Fruit fly (Drosophila melanogaster) whole organism, embryonic: Measurements from ENCODE around the gene CG46303.

ENCODE experiments used
- ATbp ChIP-seq: fragments of 200-800 bp; sonication (Bioruptor generic); optimal IDR thresholded peaks from 2 replicates; lab custom pipeline; 2017; ENCODE audit warnings: missing biosample characterization, mild to moderate bottlenecking, missing genetic modification characterization, missing genetic modification reagents
- BEAF-32 ChIP-seq: fragments of 200-800 bp; sonication (Bioruptor generic); optimal IDR thresholded peaks from 3 replicates; lab custom pipeline; 2017; ENCODE audit warnings: missing biosample characterization, missing genetic modification characterization, mild to moderate bottlenecking, moderate library complexity, missing genetic modification reagents
- CG10543 ChIP-seq: fragments of 200-800 bp; sonication (Bioruptor generic); optimal IDR thresholded peaks from 3 replicates; lab custom pipeline; 2017; ENCODE audit warnings: missing biosample characterization, mild to moderate bottlenecking, missing genetic modification characterization, moderate library complexity
- CG14441 ChIP-seq: fragments of 200-800 bp; sonication (Bioruptor generic); IDR thresholded peaks from 2 replicates; pipeline ENCODE4 v1.3.6; 2022; ENCODE audit warnings: missing biosample characterization, missing genetic modification characterization
- CG14710 ChIP-seq: fragments of 200-800 bp; sonication (Bioruptor generic); optimal IDR thresholded peaks from 3 replicates; lab custom pipeline; 2019; ENCODE audit warnings: missing biosample characterization, mild to moderate bottlenecking, missing genetic modification characterization, moderate library complexity
- CG18619 ChIP-seq: fragments of 200-800 bp; sonication (Bioruptor generic); optimal IDR thresholded peaks from 3 replicates; lab custom pipeline; 2017; ENCODE audit warnings: missing biosample characterization, mild to moderate bottlenecking, missing genetic modification characterization
- CG2116 ChIP-seq: fragments of 200-800 bp; sonication (Bioruptor generic); optimal IDR thresholded peaks from 3 replicates; lab custom pipeline; 2018; ENCODE audit warnings: missing biosample characterization, mild to moderate bottlenecking, missing genetic modification characterization
- CG2712 ChIP-seq: fragments of 200-800 bp; optimal IDR thresholded peaks from 3 replicates; lab custom pipeline; 2019; ENCODE audit warnings: missing biosample characterization, mild to moderate bottlenecking, missing genetic modification characterization, moderate library complexity
- CG30020 ChIP-seq: fragments of 200-800 bp; optimal IDR thresholded peaks from 2 replicates; lab custom pipeline; 2019; ENCODE audit warnings: missing biosample characterization, mild to moderate bottlenecking, missing genetic modification characterization, moderate library complexity
- CG30403 ChIP-seq: fragments of 200-800 bp; sonication (Bioruptor generic); optimal IDR thresholded peaks from 3 replicates; lab custom pipeline; 2016; ENCODE audit warnings: missing biosample characterization, missing genetic modification characterization
- CG3995 ChIP-seq: fragments of 200-800 bp; sonication (Bioruptor generic); optimal IDR thresholded peaks from 3 replicates; lab custom pipeline; 2016; ENCODE audit warnings: missing biosample characterization, missing genetic modification characterization
- CG43689 ChIP-seq: fragments of 200-800 bp; sonication (Bioruptor generic); IDR thresholded peaks from 2 replicates; pipeline ENCODE4 v1.3.6; 2022; ENCODE audit warnings: missing biosample characterization, missing genetic modification characterization
- CG4617 ChIP-seq: fragments of 200-800 bp; sonication (Bioruptor generic); optimal IDR thresholded peaks from 3 replicates; lab custom pipeline; 2016; ENCODE audit warnings: missing biosample characterization, missing genetic modification characterization, borderline replicate concordance
- CG6689 ChIP-seq: fragments of 200-800 bp; sonication (Bioruptor generic); IDR thresholded peaks from 2 replicates; pipeline ENCODE4 v1.3.6; 2022; ENCODE audit warnings: missing biosample characterization, missing genetic modification characterization
- CG7928 ChIP-seq: fragments of 200-800 bp; sonication (Bioruptor generic); optimal IDR thresholded peaks from 2 replicates; lab custom pipeline; 2017; ENCODE audit warnings: missing biosample characterization, mild to moderate bottlenecking, missing genetic modification characterization
- CG9797 ChIP-seq: fragments of 200-800 bp; sonication (Bioruptor generic); optimal IDR thresholded peaks from 3 replicates; lab custom pipeline; 2018; ENCODE audit warnings: missing biosample characterization, mild to moderate bottlenecking, missing genetic modification characterization
- CG9932 ChIP-seq: fragments of 200-800 bp; sonication (Bioruptor generic); IDR thresholded peaks from 2 replicates; pipeline ENCODE4 v1.3.6; 2022; ENCODE audit warnings: missing biosample characterization, missing genetic modification characterization
- CoRest ChIP-seq: fragments of 200-800 bp; sonication (Bioruptor generic); optimal IDR thresholded peaks from 3 replicates; lab custom pipeline; 2018; ENCODE audit warnings: missing biosample characterization, mild to moderate bottlenecking, missing genetic modification characterization, moderate library complexity
- E2f2 ChIP-seq: fragments of 200-800 bp; sonication (Bioruptor generic); IDR thresholded peaks from 2 replicates; pipeline ENCODE4 v1.3.6; 2022; ENCODE audit warnings: missing biosample characterization, missing genetic modification characterization
- Eip74EF ChIP-seq, 2 experiments: fragments of 200-800 bp in 1 of 2; fragments of >200 bp in 1 of 2; sonication (Bioruptor generic) in 1 of 2; optimal IDR thresholded peaks; 2 replicates each; lab custom pipeline; 2017 to 2019; ENCODE audit warnings: missing biosample characterization in 2 of 2, missing genetic modification characterization in 2 of 2, mild to moderate bottlenecking in 1 of 2, moderate library complexity in 1 of 2
- Elba2 ChIP-seq: fragments of 200-800 bp; sonication (Bioruptor generic); optimal IDR thresholded peaks from 3 replicates; lab custom pipeline; 2016; ENCODE audit warnings: missing biosample characterization, missing genetic modification characterization
- Ets97D ChIP-seq: fragments of 200-800 bp; sonication (Bioruptor generic); optimal IDR thresholded peaks from 3 replicates; lab custom pipeline; 2016; ENCODE audit warnings: missing biosample characterization, missing genetic modification characterization
- HLH4C ChIP-seq: fragments of 200-800 bp; sonication (Bioruptor generic); IDR thresholded peaks from 3 replicates; pipeline ENCODE4 v1.3.6; 2022; ENCODE audit warnings: missing biosample characterization, missing genetic modification characterization; ENCODE audit not compliant: partially characterized antibody
- HLH54F ChIP-seq: fragments of 200-800 bp; sonication (Bioruptor generic); optimal IDR thresholded peaks from 3 replicates; lab custom pipeline; 2016; ENCODE audit warnings: missing biosample characterization, missing genetic modification characterization
- Lhr ChIP-seq: fragments of 200-800 bp; sonication (Bioruptor generic); optimal IDR thresholded peaks from 3 replicates; lab custom pipeline; 2017; ENCODE audit warnings: mild to moderate bottlenecking, missing biosample characterization, missing genetic modification reagents, missing genetic modification characterization
- Med ChIP-seq: fragments of 200-800 bp; sonication (Bioruptor generic); peaks from one replicate; lab custom pipeline; 2016; ENCODE audit warnings: missing biosample characterization, missing genetic modification characterization, mild to moderate bottlenecking, inconsistent platforms, moderate library complexity
- Oaz ChIP-seq: fragments of 200-800 bp; sonication (Bioruptor generic); IDR thresholded peaks from 2 replicates; pipeline ENCODE4 v1.3.6; 2022; ENCODE audit warnings: missing biosample characterization, missing genetic modification characterization
- Sin3A ChIP-seq: fragments of >200 bp; optimal IDR thresholded peaks from 2 replicates; lab custom pipeline; 2018
- Stat92E ChIP-seq, 3 experiments: fragments of >200 bp in 2 of 3; fragments of 200-800 bp in 1 of 3; sonication (Bioruptor generic) in 1 of 3; optimal IDR thresholded peaks; 2 replicates each; lab custom pipeline; 2017 to 2019; ENCODE audit warnings: missing biosample characterization in 3 of 3, missing genetic modification characterization in 3 of 3, mild to moderate bottlenecking in 1 of 3, moderate library complexity in 1 of 3
- YL-1 ChIP-seq: fragments of 200-800 bp; sonication (Bioruptor generic); optimal IDR thresholded peaks from 3 replicates; lab custom pipeline; 2017; ENCODE audit warnings: missing biosample characterization, mild to moderate bottlenecking, missing genetic modification characterization
- ap ChIP-seq: fragments of 200-800 bp; sonication (Bioruptor generic); IDR thresholded peaks from 2 replicates; pipeline ENCODE4 v1.3.6; 2022; ENCODE audit warnings: missing biosample characterization, missing genetic modification characterization
- chinmo ChIP-seq: fragments of 200-800 bp; sonication (Bioruptor generic); IDR thresholded peaks from 4 replicates; pipeline ENCODE4 v1.3.6; 2022; ENCODE audit warnings: missing biosample characterization, missing genetic modification characterization; ENCODE audit not compliant: partially characterized antibody
- fd64A ChIP-seq: fragments of 200-800 bp; sonication (Bioruptor generic); optimal IDR thresholded peaks from 3 replicates; lab custom pipeline; 2018; ENCODE audit warnings: missing biosample characterization, mild to moderate bottlenecking, missing genetic modification characterization
- fd96Cb ChIP-seq: fragments of 200-800 bp; sonication (Bioruptor generic); optimal IDR thresholded peaks from 2 replicates; lab custom pipeline; 2018; ENCODE audit warnings: missing biosample characterization, mild to moderate bottlenecking, missing genetic modification characterization, moderate library complexity
- fru ChIP-seq: fragments of >200 bp; optimal IDR thresholded peaks from 2 replicates; lab custom pipeline; 2017
- gfzf ChIP-seq: fragments of 200-800 bp; sonication (Bioruptor generic); optimal IDR thresholded peaks from 2 replicates; lab custom pipeline; 2016; ENCODE audit warnings: missing biosample characterization, mild to moderate bottlenecking, missing genetic modification characterization, moderate library complexity
- insv ChIP-seq, 2 experiments: fragments of 200-800 bp; sonication (Bioruptor generic); optimal IDR thresholded peaks; 3 replicates each; lab custom pipeline; 2016 to 2018; ENCODE audit warnings: missing biosample characterization in 2 of 2, missing genetic modification characterization in 2 of 2
- kah ChIP-seq: fragments of 200-800 bp; sonication (Bioruptor generic); optimal IDR thresholded peaks from 2 replicates; lab custom pipeline; 2018; ENCODE audit warnings: missing biosample characterization, mild to moderate bottlenecking, missing genetic modification characterization
- nmo ChIP-seq: fragments of 200-800 bp; sonication (Bioruptor generic); optimal IDR thresholded peaks from 2 replicates; lab custom pipeline; 2018; ENCODE audit warnings: missing biosample characterization, mild to moderate bottlenecking, missing genetic modification characterization, moderate library complexity
- p53 ChIP-seq: fragments of 200-800 bp; sonication (Bioruptor generic); optimal IDR thresholded peaks from 2 replicates; lab custom pipeline; 2016; ENCODE audit warnings: missing biosample characterization, missing genetic modification characterization
- phol ChIP-seq: fragments of 200-800 bp; sonication (Bioruptor generic); optimal IDR thresholded peaks from 3 replicates; lab custom pipeline; 2018; ENCODE audit warnings: missing biosample characterization, mild to moderate bottlenecking, missing genetic modification characterization, moderate library complexity
- ranshi ChIP-seq: fragments of 200-800 bp; sonication (Bioruptor generic); IDR thresholded peaks from 2 replicates; pipeline ENCODE4 v1.3.6; 2022; ENCODE audit warnings: missing biosample characterization, missing genetic modification characterization
- ro ChIP-seq: fragments of 200-800 bp; sonication (Bioruptor generic); IDR thresholded peaks from 2 replicates; pipeline ENCODE4 v1.3.6; 2022; ENCODE audit warnings: missing biosample characterization, missing genetic modification characterization
- sens ChIP-seq: fragments of 200-800 bp; sonication (Bioruptor generic); peaks from one replicate; lab custom pipeline; 2016; ENCODE audit warnings: missing biosample characterization, missing genetic modification characterization
- slou ChIP-seq: fragments of 200-800 bp; sonication (Bioruptor generic); optimal IDR thresholded peaks from 3 replicates; lab custom pipeline; 2016; ENCODE audit warnings: missing biosample characterization, missing genetic modification characterization
- slp2 ChIP-seq: fragments of 200-800 bp; sonication (Bioruptor generic); optimal IDR thresholded peaks from 2 replicates; lab custom pipeline; 2016; ENCODE audit warnings: missing biosample characterization, missing genetic modification characterization
- stwl ChIP-seq: fragments of 200-800 bp; sonication (Bioruptor generic); optimal IDR thresholded peaks from 3 replicates; lab custom pipeline; 2018; ENCODE audit warnings: missing biosample characterization, mild to moderate bottlenecking, missing genetic modification characterization, moderate library complexity
- vvl ChIP-seq: fragments of 200-800 bp; sonication (Bioruptor generic); IDR thresholded peaks from 2 replicates; pipeline ENCODE4 v1.3.6; 2022; ENCODE audit warnings: missing biosample characterization, missing genetic modification characterization
- zen ChIP-seq: fragments of 200-800 bp; sonication (Bioruptor generic); optimal IDR thresholded peaks from 3 replicates; lab custom pipeline; 2018; ENCODE audit warnings: missing biosample characterization, mild to moderate bottlenecking, missing genetic modification characterization, moderate library complexity

Gene CG46303

dm6 chr3R:5794267-5795089 lies 27.3 kb upstream of the CG46303 start, which contains the start of the genes PSMG1 and CG10979:
Gene PSMG1, minus strand, starts transcription at chr3R:5794317.
Gene CG10979, plus strand, starts transcription at chr3R:5794705.
- no peak for TF ChIP-seq ranshi (GFP tag; lab: Robert Waterston, UW)
- no peak for TF ChIP-seq p53 (GFP tag; lab: Kevin White, UChicago)
- peak; percentile 79 for TF ChIP-seq Elba2 (GFP tag; lab: Kevin White, UChicago)
- TF ChIP-seq Eip74EF (GFP tag; optimal IDR thresholded peaks at IDR 0.05; lab: Kevin White, UChicago), result no peak
- peak; percentile 42 for TF ChIP-seq phol (tag; lab: Kevin White, UChicago)
- TF ChIP-seq ATbp (GFP tag; lab: Kevin White, UChicago), result no peak
- TF ChIP-seq Stat92E (GFP tag; optimal IDR thresholded peaks at IDR 0.05; lab: Kevin White, UChicago), result no peak
- TF ChIP-seq Med (GFP tag; lab: Kevin White, UChicago), result peak; percentile 65
- peak; percentile 70 to 96 for TF ChIP-seq insv (GFP tag; optimal IDR thresholded peaks at IDR 0.05; lab: Kevin White, UChicago)
- TF ChIP-seq fd96Cb (tag; lab: Kevin White, UChicago), result no peak
- no peak for TF ChIP-seq CG6689 (GFP tag; lab: Robert Waterston, UW)
- TF ChIP-seq fd64A (GFP tag; lab: Kevin White, UChicago), result no peak
- no peak for TF ChIP-seq HLH54F (GFP tag; lab: Kevin White, UChicago)
- peak; percentile 37 for TF ChIP-seq CG2116 (GFP tag; lab: Kevin White, UChicago)
- no peak for TF ChIP-seq CG7928 (GFP tag; lab: Kevin White, UChicago)
- peak; percentile 91 for TF ChIP-seq gfzf (GFP tag; lab: Kevin White, UChicago)
- TF ChIP-seq CG3995 (GFP tag; lab: Kevin White, UChicago), result peak; percentile 8
- TF ChIP-seq CG9932 (GFP tag; lab: Robert Waterston, UW), result no peak
- no peak for TF ChIP-seq slp2 (GFP tag; lab: Kevin White, UChicago)
- no peak for TF ChIP-seq kah
- peak; percentile 11 for TF ChIP-seq CG2712 (tag; lab: Kevin White, UChicago)
- no peak for TF ChIP-seq HLH4C
- TF ChIP-seq CG14441 (GFP tag; lab: Robert Waterston, UW), result no peak
- TF ChIP-seq zen (tag; lab: Kevin White, UChicago), result peak; percentile 65
- peak; percentile 80 for TF ChIP-seq sens
- peak; percentile 10 for TF ChIP-seq CG30020
- peak; percentile 81 for TF ChIP-seq CG9797 (GFP tag; lab: Kevin White, UChicago)
- peak; percentile 68 for TF ChIP-seq Sin3A (lab: Kevin White, UChicago)
- TF ChIP-seq chinmo, result 0 out of 4 replicates have a peak, but pooled peaks have one; percentile 50
- peak; percentile 51 for TF ChIP-seq CG14710 (tag; lab: Kevin White, UChicago)
- no peak for TF ChIP-seq fru (lab: Kevin White, UChicago)
- peak; percentile 23 for TF ChIP-seq CG4617 (GFP tag; lab: Kevin White, UChicago)
- TF ChIP-seq CG10543 (GFP tag; lab: Kevin White, UChicago), result no peak
- TF ChIP-seq CG30403 (GFP tag; lab: Kevin White, UChicago), result no peak
- peak; percentile 49 for TF ChIP-seq nmo (GFP tag; lab: Kevin White, UChicago)
- peak; percentile 38; the same call in 1 of the 2 replicates for TF ChIP-seq E2f2 (GFP tag; lab: Robert Waterston, UW)
- TF ChIP-seq CG43689 (GFP tag; lab: Robert Waterston, UW), result no peak
- peak; percentile 31 for TF ChIP-seq CoRest (tag; lab: Kevin White, UChicago)
- no peak for TF ChIP-seq ro
- peak; percentile 31 for TF ChIP-seq Lhr
- TF ChIP-seq slou, result no peak
- peak; percentile 47 for TF ChIP-seq BEAF-32 (GFP tag; lab: Kevin White, UChicago)
- TF ChIP-seq Ets97D, result peak; percentile 61
- peak; percentile 19 for TF ChIP-seq stwl (tag; lab: Kevin White, UChicago)
- TF ChIP-seq ap (GFP tag; lab: Robert Waterston, UW), result no peak
- TF ChIP-seq Oaz, result no peak
- no peak for TF ChIP-seq CG18619 (GFP tag; lab: Kevin White, UChicago)
- TF ChIP-seq YL-1 (GFP tag; lab: Kevin White, UChicago), result peak; percentile 61
- TF ChIP-seq vvl (GFP tag; lab: Robert Waterston, UW), result 0 out of 2 replicates have a peak, but pooled peaks have one; percentile 46
